Worm (Caenorhabditis elegans) whole organism, mixed stage, embryonic: Measurements from ENCODE around the gene arrd-11.

Experiments used
- M03D4.4 ChIP-seq: sonication (generic microtip); optimal IDR thresholded peaks from 2 replicates; lab custom pipeline; 2017; ENCODE audit warnings: mild to moderate bottlenecking, missing genetic modification characterization, missing compliant biosample characterization
- blmp-1 ChIP-seq: fragments of 150-350 bp; optimal IDR thresholded peaks from 2 replicates; lab custom pipeline; 2014; ENCODE audit warnings: missing biosample characterization, missing genetic modification characterization
- cnd-1 ChIP-seq: fragments of 200-800 bp; sonication (Bioruptor generic); optimal IDR thresholded peaks from 2 replicates; lab custom pipeline; 2018; ENCODE audit warnings: mild to moderate bottlenecking, missing genetic modification characterization, missing compliant biosample characterization
- elt-1 ChIP-seq: sonication (generic microtip); optimal IDR thresholded peaks from 2 replicates; lab custom pipeline; 2017; ENCODE audit warnings: missing genetic modification characterization, mild to moderate bottlenecking, missing compliant biosample characterization, antibody characterized with exemption, moderate library complexity, borderline replicate concordance; ENCODE audit not compliant: insufficient read depth
- hlh-1 ChIP-seq: fragments of 150-350 bp; optimal IDR thresholded peaks from 2 replicates; lab custom pipeline; 2014; ENCODE audit warnings: missing biosample characterization, missing genetic modification reagents, missing genetic modification characterization
- lin-13 ChIP-seq: fragments of 150-350 bp; optimal IDR thresholded peaks from 2 replicates; lab custom pipeline; 2014; ENCODE audit warnings: missing biosample characterization, missing genetic modification characterization
- lsy-2 ChIP-seq: fragments of 150-350 bp; optimal IDR thresholded peaks from 2 replicates; lab custom pipeline; 2014; ENCODE audit warnings: missing biosample characterization, missing genetic modification characterization
- nhr-237 ChIP-seq: fragments of 150-350 bp; optimal IDR thresholded peaks from 2 replicates; lab custom pipeline; 2014; ENCODE audit warnings: missing biosample characterization, missing genetic modification characterization
- nhr-28 ChIP-seq: fragments of 150-350 bp; optimal IDR thresholded peaks from 2 replicates; lab custom pipeline; 2014; ENCODE audit warnings: missing biosample characterization, missing genetic modification characterization
- pha-4 ChIP-seq: fragments of 150-350 bp; optimal IDR thresholded peaks from 2 replicates; lab custom pipeline; 2018; ENCODE audit warnings: missing biosample characterization, missing genetic modification reagents, missing genetic modification characterization
- sem-2 ChIP-seq: fragments of 200-800 bp; sonication (Bioruptor generic); optimal IDR thresholded peaks from 2 replicates; lab custom pipeline; 2018; ENCODE audit warnings: mild to moderate bottlenecking, missing genetic modification characterization, missing compliant biosample characterization
- zip-8 ChIP-seq: fragments of 150-350 bp; optimal IDR thresholded peaks from 2 replicates; lab custom pipeline; 2014; ENCODE audit warnings: missing biosample characterization, missing genetic modification characterization

- no peak for TF ChIP-seq nhr-28 (tag; lab: Kevin White, UChicago)
- TF ChIP-seq M03D4.4: no peak
- no peak for TF ChIP-seq nhr-237 (tag; lab: Kevin White, UChicago)
- no peak for TF ChIP-seq lin-13
- TF ChIP-seq zip-8: no peak
- no peak for TF ChIP-seq lsy-2 (tag; lab: Kevin White, UChicago)
- TF ChIP-seq sem-2 (GFP tag; lab: Kevin White, UChicago): no peak
- TF ChIP-seq cnd-1 (tag; lab: Kevin White, UChicago): no peak
- TF ChIP-seq pha-4 (tag; lab: Kevin White, UChicago): no peak
- TF ChIP-seq elt-1: no peak
- TF ChIP-seq hlh-1: no peak
- TF ChIP-seq blmp-1 (tag; lab: Kevin White, UChicago): no peak
Observed at ce11 chrII:13717393-13718367, 45.5 kb upstream of the arrd-11 start.
